Fruit fly (Drosophila melanogaster) whole organism, embryonic: ENCODE measurements around the gene CG10486.

Source experiments
- Atf6 ChIP-seq: fragments of 200-800 bp; sonication (Bioruptor generic); IDR thresholded peaks from 2 replicates; pipeline ENCODE4 v1.3.6; 2022; ENCODE audit warnings: missing biosample characterization, missing genetic modification characterization
- Awh ChIP-seq: fragments of 200-800 bp; sonication (Bioruptor generic); IDR thresholded peaks from 2 replicates; pipeline ENCODE4, ENCODE4 v1.3.6; 2022; ENCODE audit warnings: missing biosample characterization, missing genetic modification characterization
- Bgb ChIP-seq: fragments of 200-800 bp; sonication (Bioruptor generic); IDR thresholded peaks from 2 replicates; pipeline ENCODE4 v1.3.6; 2022; ENCODE audit warnings: missing biosample characterization, missing genetic modification characterization; ENCODE audit not compliant: partially characterized antibody
- CG1024 ChIP-seq: fragments of 200-800 bp; sonication (Bioruptor generic); IDR thresholded peaks from 2 replicates; pipeline ENCODE4 v1.3.6; 2022; ENCODE audit warnings: missing biosample characterization, missing genetic modification characterization
- CG10321 ChIP-seq: fragments of 200-800 bp; sonication (Bioruptor generic); IDR thresholded peaks from 2 replicates; pipeline ENCODE4 v1.3.6; 2022; ENCODE audit warnings: missing biosample characterization, missing genetic modification characterization
- CG11398 ChIP-seq: fragments of 200-800 bp; sonication (Bioruptor generic); optimal IDR thresholded peaks from 2 replicates; lab custom pipeline; 2016; ENCODE audit warnings: missing biosample characterization, missing genetic modification characterization
- CG11560 ChIP-seq: fragments of 200-800 bp; sonication (Bioruptor generic); IDR thresholded peaks from 3 replicates; pipeline ENCODE4 v1.3.6; 2022; ENCODE audit warnings: missing biosample characterization, missing genetic modification characterization
- CG11696 ChIP-seq: fragments of 200-800 bp; sonication (Bioruptor generic); IDR thresholded peaks from 2 replicates; pipeline ENCODE4 v1.3.6; 2022; ENCODE audit warnings: missing biosample characterization, missing genetic modification characterization
- CG12219 ChIP-seq: fragments of 200-800 bp; sonication (Bioruptor generic); optimal IDR thresholded peaks from 3 replicates; lab custom pipeline; 2018; ENCODE audit warnings: missing biosample characterization, mild to moderate bottlenecking, missing genetic modification characterization
- CG14014 ChIP-seq: fragments of 200-800 bp; sonication (Bioruptor generic); IDR thresholded peaks from 2 replicates; pipeline ENCODE4 v1.3.6; 2022; ENCODE audit warnings: missing biosample characterization, missing genetic modification characterization
- CG14860 ChIP-seq: fragments of 200-800 bp; sonication (Bioruptor generic); IDR thresholded peaks from 3 replicates; pipeline ENCODE4 v1.3.6; 2022; ENCODE audit warnings: missing biosample characterization, missing genetic modification characterization; ENCODE audit not compliant: partially characterized antibody
- CG16815 ChIP-seq: fragments of 200-800 bp; sonication (Bioruptor generic); optimal IDR thresholded peaks from 3 replicates; lab custom pipeline; 2017; ENCODE audit warnings: missing biosample characterization, mild to moderate bottlenecking, missing genetic modification characterization
- CG1792 ChIP-seq: fragments of 200-800 bp; sonication (Bioruptor generic); optimal IDR thresholded peaks from 2 replicates; lab custom pipeline; 2016; ENCODE audit warnings: missing biosample characterization, missing genetic modification characterization
- CG2116 ChIP-seq: fragments of 200-800 bp; sonication (Bioruptor generic); optimal IDR thresholded peaks from 3 replicates; lab custom pipeline; 2018; ENCODE audit warnings: missing biosample characterization, mild to moderate bottlenecking, missing genetic modification characterization
- CG2875 ChIP-seq: fragments of 200-800 bp; sonication (Bioruptor generic); optimal IDR thresholded peaks from 2 replicates; lab custom pipeline; 2017; ENCODE audit warnings: missing biosample characterization, mild to moderate bottlenecking, missing genetic modification characterization, missing genetic modification reagents
- CG2889 ChIP-seq: fragments of 200-800 bp; sonication (Bioruptor generic); IDR thresholded peaks from 3 replicates; pipeline ENCODE4 v1.3.6; 2022; ENCODE audit warnings: missing biosample characterization, missing genetic modification characterization
- CG30020 ChIP-seq: fragments of 200-800 bp; optimal IDR thresholded peaks from 2 replicates; lab custom pipeline; 2019; ENCODE audit warnings: missing biosample characterization, mild to moderate bottlenecking, missing genetic modification characterization, moderate library complexity
- CG31441 ChIP-seq: fragments of 200-800 bp; sonication (Bioruptor generic); IDR thresholded peaks from 2 replicates; pipeline ENCODE4 v1.3.6; 2022; ENCODE audit warnings: missing biosample characterization, missing genetic modification characterization
- CG3281 ChIP-seq: fragments of 200-800 bp; sonication (Bioruptor generic); optimal IDR thresholded peaks from 3 replicates; lab custom pipeline; 2017; ENCODE audit warnings: missing biosample characterization, mild to moderate bottlenecking, missing genetic modification characterization
- CG7556 ChIP-seq: fragments of 200-800 bp; sonication (Bioruptor generic); optimal IDR thresholded peaks from 2 replicates; lab custom pipeline; 2017; ENCODE audit warnings: missing biosample characterization, mild to moderate bottlenecking, missing genetic modification characterization
- CG7786 ChIP-seq: fragments of 200-800 bp; sonication (Bioruptor generic); optimal IDR thresholded peaks from 2 replicates; lab custom pipeline; 2016; ENCODE audit warnings: missing biosample characterization, missing genetic modification characterization
- CG7963 ChIP-seq: fragments of 200-800 bp; sonication (Bioruptor generic); IDR thresholded peaks from 3 replicates; pipeline ENCODE4 v1.3.6; 2022; ENCODE audit warnings: missing biosample characterization, missing genetic modification characterization; ENCODE audit not compliant: partially characterized antibody
- CG8290 ChIP-seq, 3 experiments: fragments of 200-800 bp; sonication (Bioruptor generic); optimal IDR thresholded peaks; 2 replicates each; lab custom pipeline; 2016 to 2019; ENCODE audit warnings: missing biosample characterization in 3 of 3, missing genetic modification characterization in 3 of 3, mild to moderate bottlenecking in 2 of 3, moderate library complexity in 1 of 3
- Dfd ChIP-seq, 2 experiments: fragments of >200 bp; optimal IDR thresholded peaks; 2 replicates each; lab custom pipeline; 2017; ENCODE audit warnings: missing biosample characterization in 2 of 2, missing genetic modification characterization in 2 of 2
- Drgx ChIP-seq: fragments of 200-800 bp; sonication (Bioruptor generic); IDR thresholded peaks from 2 replicates; pipeline ENCODE4 v1.3.6; 2022; ENCODE audit warnings: missing biosample characterization, missing genetic modification characterization
- Ets97D ChIP-seq: fragments of 200-800 bp; sonication (Bioruptor generic); optimal IDR thresholded peaks from 3 replicates; lab custom pipeline; 2016; ENCODE audit warnings: missing biosample characterization, missing genetic modification characterization
- Gug ChIP-seq: fragments of 200-800 bp; sonication (Bioruptor generic); IDR thresholded peaks from 4 replicates; pipeline ENCODE4 v1.3.6; 2022; ENCODE audit warnings: missing biosample characterization, missing genetic modification characterization
- HLHmδ ChIP-seq: fragments of 200-800 bp; sonication (Bioruptor generic); optimal IDR thresholded peaks from 2 replicates; lab custom pipeline; 2018; ENCODE audit warnings: missing biosample characterization, mild to moderate bottlenecking, missing genetic modification characterization, moderate library complexity
- Lim3 ChIP-seq: fragments of 200-800 bp; sonication (Bioruptor generic); IDR thresholded peaks from 2 replicates; pipeline ENCODE4 v1.3.6; 2022; ENCODE audit warnings: missing biosample characterization, missing genetic modification characterization
- MESR4 ChIP-seq: fragments of 200-800 bp; sonication (Bioruptor generic); optimal IDR thresholded peaks from 2 replicates; lab custom pipeline; 2018; ENCODE audit warnings: missing biosample characterization, mild to moderate bottlenecking, missing genetic modification characterization, moderate library complexity
- Sin3A ChIP-seq: fragments of >200 bp; optimal IDR thresholded peaks from 2 replicates; lab custom pipeline; 2018
- Spps ChIP-seq: fragments of 200-800 bp; sonication (Bioruptor generic); optimal IDR thresholded peaks from 2 replicates; lab custom pipeline; 2018; ENCODE audit warnings: missing biosample characterization, mild to moderate bottlenecking, missing genetic modification characterization
- TFAM ChIP-seq: fragments of 200-800 bp; sonication (Bioruptor generic); optimal IDR thresholded peaks from 2 replicates; lab custom pipeline; 2017; ENCODE audit warnings: missing biosample characterization, missing genetic modification characterization, inconsistent platforms
- ato ChIP-seq: fragments of 200-800 bp; sonication (Bioruptor generic); IDR thresholded peaks from 2 replicates; pipeline ENCODE4 v1.3.6; 2022; ENCODE audit warnings: missing biosample characterization, missing genetic modification characterization; ENCODE audit not compliant: partially characterized antibody
- chm ChIP-seq: fragments of 200-800 bp; sonication (Bioruptor generic); IDR thresholded peaks from 2 replicates; pipeline ENCODE4 v1.3.6; 2022; ENCODE audit warnings: missing biosample characterization, missing genetic modification characterization
- chn ChIP-seq: fragments of 200-800 bp; sonication (Bioruptor generic); optimal IDR thresholded peaks from 2 replicates; lab custom pipeline; 2016; ENCODE audit warnings: missing biosample characterization, missing genetic modification characterization
- gce ChIP-seq: fragments of 200-800 bp; sonication (Bioruptor generic); IDR thresholded peaks from 3 replicates; pipeline ENCODE4 v1.3.6; 2022; ENCODE audit warnings: missing biosample characterization, missing genetic modification characterization
- h ChIP-seq: fragments of >200 bp; optimal IDR thresholded peaks from 2 replicates; lab custom pipeline; 2017
- hbn ChIP-seq: fragments of 200-800 bp; sonication (Bioruptor generic); IDR thresholded peaks from 2 replicates; pipeline ENCODE4 v1.3.6; 2022; ENCODE audit warnings: missing biosample characterization, missing genetic modification characterization; ENCODE audit not compliant: partially characterized antibody
- jigr1 ChIP-seq: fragments of 200-800 bp; sonication (Bioruptor generic); IDR thresholded peaks from 3 replicates; pipeline ENCODE4 v1.3.6; 2022; ENCODE audit warnings: missing biosample characterization, missing genetic modification characterization
- lilli ChIP-seq: fragments of 200-800 bp; sonication (Bioruptor generic); optimal IDR thresholded peaks from 3 replicates; lab custom pipeline; 2016; ENCODE audit warnings: missing biosample characterization, missing genetic modification characterization
- mld ChIP-seq: fragments of 200-800 bp; sonication (Bioruptor generic); IDR thresholded peaks from 3 replicates; pipeline ENCODE4 v1.3.6; 2022; ENCODE audit warnings: missing biosample characterization, missing genetic modification characterization; ENCODE audit not compliant: partially characterized antibody
- onecut ChIP-seq: fragments of 200-800 bp; sonication (Bioruptor generic); IDR thresholded peaks from 2 replicates; pipeline ENCODE4 v1.3.6; 2022; ENCODE audit warnings: missing biosample characterization, missing genetic modification characterization
- phol ChIP-seq: fragments of 200-800 bp; sonication (Bioruptor generic); optimal IDR thresholded peaks from 3 replicates; lab custom pipeline; 2018; ENCODE audit warnings: missing biosample characterization, mild to moderate bottlenecking, missing genetic modification characterization, moderate library complexity
- pnt ChIP-seq: fragments of 200-800 bp; sonication (Bioruptor generic); optimal IDR thresholded peaks from 3 replicates; lab custom pipeline; 2016; ENCODE audit warnings: missing biosample characterization, missing genetic modification characterization
- pros ChIP-seq: fragments of 200-800 bp; sonication (Bioruptor generic); optimal IDR thresholded peaks from 3 replicates; lab custom pipeline; 2019; ENCODE audit warnings: missing biosample characterization, mild to moderate bottlenecking, missing genetic modification characterization, moderate library complexity
- psq ChIP-seq: fragments of 200-800 bp; sonication (Bioruptor generic); optimal IDR thresholded peaks from 2 replicates; lab custom pipeline; 2017; ENCODE audit warnings: missing biosample characterization, missing genetic modification characterization
- ro ChIP-seq: fragments of 200-800 bp; sonication (Bioruptor generic); IDR thresholded peaks from 2 replicates; pipeline ENCODE4 v1.3.6; 2022; ENCODE audit warnings: missing biosample characterization, missing genetic modification characterization
- sima ChIP-seq: fragments of 200-800 bp; sonication (Bioruptor generic); optimal IDR thresholded peaks from 2 replicates; lab custom pipeline; 2016; ENCODE audit warnings: missing biosample characterization, missing genetic modification characterization
- twi ChIP-seq: fragments of 200-800 bp; optimal IDR thresholded peaks from 2 replicates; lab custom pipeline; 2019; ENCODE audit warnings: missing biosample characterization, mild to moderate bottlenecking, missing genetic modification characterization, moderate library complexity

The CG10486 gene

DNA sequence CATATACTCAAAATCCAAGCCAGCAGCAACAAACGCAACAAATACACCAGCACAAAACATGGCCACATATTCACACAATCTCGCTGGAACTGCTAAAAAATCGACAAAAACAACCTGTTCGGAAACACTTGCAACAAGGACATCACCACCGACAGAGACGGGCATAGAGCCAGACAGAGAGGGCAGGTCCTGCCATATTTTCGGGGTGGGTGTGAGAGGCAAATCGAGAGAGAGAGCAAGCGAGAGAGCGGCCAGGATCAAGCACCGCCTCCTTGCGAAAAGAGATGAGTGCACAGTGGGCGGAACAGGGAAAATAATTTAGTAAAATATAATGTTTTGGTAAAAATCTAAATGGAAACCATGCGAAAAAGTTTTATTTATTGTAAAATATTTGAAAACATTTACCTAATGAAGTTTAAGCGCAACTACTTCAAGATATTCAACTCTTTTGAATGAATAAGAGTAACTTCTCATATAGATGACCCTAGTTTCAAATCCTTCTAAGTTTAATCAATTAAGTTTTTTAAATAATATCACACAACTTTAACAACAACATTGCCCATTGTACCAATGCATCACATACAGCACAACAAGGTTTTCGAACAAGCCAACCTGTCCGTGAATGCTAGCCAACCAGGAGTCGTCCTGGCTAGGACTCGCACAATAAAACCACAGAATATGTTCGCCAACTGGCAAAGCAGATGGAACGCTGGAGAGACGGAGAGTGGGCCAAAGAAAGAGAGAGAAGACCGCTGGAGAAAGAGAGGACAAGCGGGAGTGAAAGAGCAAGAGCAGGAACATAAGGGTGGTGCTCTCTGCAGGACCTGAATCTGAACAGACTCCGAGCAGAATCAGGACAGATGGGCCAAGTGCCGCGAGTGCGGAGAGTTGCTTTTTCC, 24.9 kb downstream of the CG10486 start (continued):
- TF ChIP-seq CG8290 (GFP tag; optimal IDR thresholded peaks at IDR 0.05; lab: Kevin White, UChicago): no peak
- TF ChIP-seq CG8290 (tag; optimal IDR thresholded peaks at IDR 0.05; lab: Kevin White, UChicago): no peak
- TF ChIP-seq CG3281 (GFP tag; lab: Kevin White, UChicago): no peak
- TF ChIP-seq Ets97D (GFP tag; lab: Kevin White, UChicago): no peak
- TF ChIP-seq MESR4 (GFP tag; lab: Kevin White, UChicago): no peak
- peak; percentile 85 for TF ChIP-seq CG7556
- peak; percentile 31; the same call in 1 of the 2 replicates for TF ChIP-seq onecut
- peak; percentile 29 for TF ChIP-seq twi
- TF ChIP-seq CG16815: peak; percentile 45
- TF ChIP-seq Dfd (GFP tag; optimal IDR thresholded peaks at IDR 0.05; lab: Kevin White, UChicago): no peak
- peak; percentile 57 for TF ChIP-seq CG7786 (GFP tag; lab: Kevin White, UChicago)
- TF ChIP-seq CG1024 (GFP tag; lab: Robert Waterston, UW): no peak
- no peak for TF ChIP-seq CG31441 (GFP tag; lab: Robert Waterston, UW)
- TF ChIP-seq ato: no peak
- peak; percentile 51 for TF ChIP-seq chn (GFP tag; lab: Kevin White, UChicago)
- TF ChIP-seq Spps (tag; lab: Kevin White, UChicago): no peak
- no peak for TF ChIP-seq CG11560 (tag; lab: Robert Waterston, UW)
- TF ChIP-seq Sin3A (lab: Kevin White, UChicago): no peak
- no peak for TF ChIP-seq jigr1
- TF ChIP-seq CG2889 (GFP tag; lab: Robert Waterston, UW): no peak; the same call in 2 of the 3 replicates
- TF ChIP-seq HLHmδ (GFP tag; lab: Kevin White, UChicago): no peak
- TF ChIP-seq ro (GFP tag; lab: Robert Waterston, UW): no peak
- TF ChIP-seq gce: no peak
- no peak for TF ChIP-seq Awh (GFP tag; lab: Robert Waterston, UW)
- TF ChIP-seq CG30020 (tag; lab: Kevin White, UChicago): no peak
- no peak for TF ChIP-seq hbn (GFP tag; lab: Robert Waterston, UW)
- TF ChIP-seq h: no peak
- no peak for TF ChIP-seq CG7963 (GFP tag; lab: Robert Waterston, UW)
- TF ChIP-seq pros: no peak
- TF ChIP-seq chm (GFP tag; lab: Robert Waterston, UW): peak; percentile 53; the same call in 1 of the 2 replicates
- TF ChIP-seq phol (tag; lab: Kevin White, UChicago): peak; percentile 14
- peak; percentile 21 for TF ChIP-seq CG11398 (GFP tag; lab: Kevin White, UChicago)
- no peak for TF ChIP-seq Drgx (GFP tag; lab: Robert Waterston, UW)
- TF ChIP-seq Lim3 (GFP tag; lab: Robert Waterston, UW): no peak
- TF ChIP-seq Atf6: peak; percentile 56; the same call in 1 of the 2 replicates
- no peak for TF ChIP-seq Bgb (GFP tag; lab: Robert Waterston, UW)
- peak; percentile 49; the same call in 1 of the 2 replicates for TF ChIP-seq CG14014 (GFP tag; lab: Robert Waterston, UW)
- no peak for TF ChIP-seq pnt (GFP tag; lab: Kevin White, UChicago)
- TF ChIP-seq psq: no peak
- TF ChIP-seq mld (GFP tag; lab: Robert Waterston, UW): no peak
- TF ChIP-seq CG2875 (GFP tag; lab: Kevin White, UChicago): peak; percentile 37
- TF ChIP-seq CG12219 (GFP tag; lab: Kevin White, UChicago): peak; percentile 46
- no peak for TF ChIP-seq CG11696 (GFP tag; lab: Robert Waterston, UW)
- TF ChIP-seq CG2116 (GFP tag; lab: Kevin White, UChicago): peak; percentile 17
- no peak for TF ChIP-seq CG1792 (GFP tag; lab: Kevin White, UChicago)
- TF ChIP-seq TFAM (GFP tag; lab: Kevin White, UChicago): no peak
- TF ChIP-seq lilli (GFP tag; lab: Kevin White, UChicago): no peak
- TF ChIP-seq CG14860 (GFP tag; lab: Robert Waterston, UW): no peak
- TF ChIP-seq Gug: no peak
- TF ChIP-seq CG10321: peak; percentile 31; the same call in 1 of the 2 replicates
- peak; percentile 30 for TF ChIP-seq sima (GFP tag; lab: Kevin White, UChicago)
